Fruit fly (Drosophila melanogaster): ENCODE measurements around the gene Lamtor4.

dm6 chr3L:3878734-3879310 is 17.9 kb upstream of the Lamtor4 start:
- no peak for TF ChIP-seq Hr96 (GFP tag; optimal IDR thresholded peaks at IDR 0.05)
- no peak for TF ChIP-seq bab1 (GFP tag; optimal IDR thresholded peaks at IDR 0.05)
- no peak for TF ChIP-seq CG11617 (GFP tag; optimal IDR thresholded peaks at IDR 0.05)
- no peak for TF ChIP-seq cic (GFP tag; optimal IDR thresholded peaks at IDR 0.05)
- no peak for TF ChIP-seq Mnt (GFP tag; optimal IDR thresholded peaks at IDR 0.05)
- TF ChIP-seq CG14711 (tag; optimal IDR thresholded peaks at IDR 0.05), result no peak
- TF ChIP-seq CG12768 (GFP tag; optimal IDR thresholded peaks at IDR 0.05), result no peak

Measured in whole organism, adult.